Fruit fly (Drosophila melanogaster): ENCODE measurements around the gene Uvrag.

dm6 chr2L:13325823-13326222 is 39.2 kb downstream of the Uvrag start:
- TF ChIP-seq psq (optimal IDR thresholded peaks at IDR 0.05) (no peak), insv (optimal IDR thresholded peaks at IDR 0.05) (no peak), h (optimal IDR thresholded peaks at IDR 0.05) (no peak), Sin3A (optimal IDR thresholded peaks at IDR 0.05) (no peak), Myc (optimal IDR thresholded peaks at IDR 0.05) (no peak)

All from Kc167 (cell line).